Worm (Caenorhabditis elegans): ENCODE data around the gene clec-177.

Gene clec-177

DNA sequence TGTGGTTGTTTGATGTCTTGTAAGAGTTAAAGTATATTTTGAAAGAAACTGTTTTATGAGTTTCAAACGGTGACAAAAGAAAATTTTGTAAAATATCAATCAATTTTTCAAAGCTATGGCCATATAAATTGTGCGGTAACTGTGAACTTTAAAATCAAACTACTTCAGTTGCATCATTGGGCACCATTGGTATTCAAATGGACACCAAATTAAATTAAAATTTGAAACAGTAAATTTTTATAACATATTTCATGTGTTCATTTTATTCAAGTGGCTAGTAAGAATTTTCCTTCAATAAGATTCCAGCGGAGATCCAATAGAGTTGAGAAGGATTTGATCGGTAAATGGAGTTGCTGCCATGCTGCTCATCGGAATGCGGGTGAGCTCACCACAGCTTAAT lies 45.0 kb downstream of the clec-177 start:
- TF ChIP-seq him-1 (tag; optimal IDR thresholded peaks at IDR 0.05) = no peak
- TF ChIP-seq W03F9.2 (tag; optimal IDR thresholded peaks at IDR 0.05) = no peak
- no peak for TF ChIP-seq dao-5 (tag; optimal IDR thresholded peaks at IDR 0.05)

DNA sequence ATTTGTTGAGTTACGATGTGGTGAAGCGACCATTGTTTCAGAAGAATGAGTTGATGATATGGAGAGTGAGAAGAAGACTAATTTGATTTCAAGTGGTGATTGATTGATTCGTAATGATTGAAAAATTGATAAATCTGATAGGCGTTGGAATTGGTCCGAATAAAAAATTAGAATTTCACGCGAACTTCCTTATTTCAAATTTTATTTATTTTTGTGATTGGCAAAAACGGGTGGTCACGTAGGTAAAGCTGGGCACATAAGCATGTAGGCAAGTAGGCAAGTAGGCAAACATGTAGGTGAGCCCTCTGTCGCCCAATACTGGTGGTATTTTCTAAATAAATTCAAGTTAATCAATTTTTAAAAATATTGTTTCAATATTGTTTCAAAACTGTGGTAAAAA lies 46.9 kb downstream of the clec-177 start, which contains the start of gene C09B9.4:
Gene C09B9.4, minus strand, starts transcription at position 101 of the 400 bp plus-strand sequence.
- TF ChIP-seq him-1 (tag; optimal IDR thresholded peaks at IDR 0.05) (no peak), dao-5 (tag; optimal IDR thresholded peaks at IDR 0.05) (no peak), W03F9.2 (tag; optimal IDR thresholded peaks at IDR 0.05) (no peak)

Data from whole organism, L4/young adult.